Fruit fly (Drosophila melanogaster) whole organism, embryonic: Measurements from ENCODE around the gene SerRS-m.
A peak's percentile ranks its signal among the peaks of the same experiment; 100 is the strongest.

ENCODE experiments used
- Blimp-1 ChIP-seq: fragments of 200-800 bp; sonication (Bioruptor generic); optimal IDR thresholded peaks from 3 replicates; lab custom pipeline; 2018; ENCODE audit warnings: missing biosample characterization, missing genetic modification characterization, mild to moderate bottlenecking, moderate library complexity, missing genetic modification reagents
- CG10321 ChIP-seq: fragments of 200-800 bp; sonication (Bioruptor generic); IDR thresholded peaks from 2 replicates; pipeline ENCODE4 v1.3.6; 2022; ENCODE audit warnings: missing biosample characterization, missing genetic modification characterization
- CG10959 ChIP-seq: fragments of 200-800 bp; sonication (Bioruptor generic); IDR thresholded peaks from 2 replicates; pipeline ENCODE4 v1.3.6; 2022; ENCODE audit warnings: missing biosample characterization, missing genetic modification characterization
- CG11093 ChIP-seq: fragments of 200-800 bp; sonication (Bioruptor generic); IDR thresholded peaks from 3 replicates; pipeline ENCODE4 v1.3.6; 2022; ENCODE audit warnings: missing biosample characterization, missing genetic modification characterization
- CG14965 ChIP-seq: fragments of 200-800 bp; sonication (Bioruptor generic); optimal IDR thresholded peaks from 2 replicates; lab custom pipeline; 2016; ENCODE audit warnings: missing biosample characterization, missing genetic modification characterization, borderline replicate concordance
- CG15011 ChIP-seq: fragments of 200-800 bp; sonication (Bioruptor generic); optimal IDR thresholded peaks from 3 replicates; lab custom pipeline; 2018; ENCODE audit warnings: missing biosample characterization, mild to moderate bottlenecking, missing genetic modification characterization
- CG1602 ChIP-seq: fragments of 200-800 bp; sonication (Bioruptor generic); optimal IDR thresholded peaks from 3 replicates; lab custom pipeline; 2016; ENCODE audit warnings: missing biosample characterization, missing genetic modification characterization
- CG16779 ChIP-seq: fragments of 200-800 bp; sonication (Bioruptor generic); IDR thresholded peaks from 2 replicates; pipeline ENCODE4 v1.3.6; 2022; ENCODE audit warnings: missing biosample characterization, missing genetic modification characterization
- CG17361 ChIP-seq: fragments of 200-800 bp; sonication (Bioruptor generic); IDR thresholded peaks from 3 replicates; pipeline ENCODE4 v1.3.6; 2022; ENCODE audit warnings: missing biosample characterization, missing genetic modification characterization
- CG18011 ChIP-seq: fragments of 200-800 bp; sonication (Bioruptor generic); optimal IDR thresholded peaks from 2 replicates; lab custom pipeline; 2017; ENCODE audit warnings: missing biosample characterization, missing genetic modification characterization, mild to moderate bottlenecking, moderate library complexity, missing genotype
- CG18619 ChIP-seq: fragments of 200-800 bp; sonication (Bioruptor generic); optimal IDR thresholded peaks from 3 replicates; lab custom pipeline; 2017; ENCODE audit warnings: missing biosample characterization, mild to moderate bottlenecking, missing genetic modification characterization
- CG2129 ChIP-seq: fragments of 200-800 bp; sonication (Bioruptor generic); IDR thresholded peaks from 2 replicates; pipeline ENCODE4 v1.3.6; 2022; ENCODE audit warnings: missing biosample characterization, missing genetic modification characterization; ENCODE audit not compliant: partially characterized antibody
- CG2202 ChIP-seq: fragments of 200-800 bp; sonication (Bioruptor generic); optimal IDR thresholded peaks from 2 replicates; lab custom pipeline; 2018; ENCODE audit warnings: missing biosample characterization, mild to moderate bottlenecking, missing genetic modification characterization
- CG30431 ChIP-seq: fragments of 200-800 bp; sonication (Bioruptor generic); optimal IDR thresholded peaks from 2 replicates; lab custom pipeline; 2017; ENCODE audit warnings: missing biosample characterization, missing genetic modification characterization
- CG3995 ChIP-seq: fragments of 200-800 bp; sonication (Bioruptor generic); optimal IDR thresholded peaks from 3 replicates; lab custom pipeline; 2016; ENCODE audit warnings: missing biosample characterization, missing genetic modification characterization
- CG42726 ChIP-seq: fragments of 200-800 bp; sonication (Bioruptor generic); IDR thresholded peaks from 2 replicates; pipeline ENCODE4 v1.3.6; 2022; ENCODE audit warnings: missing biosample characterization, missing genetic modification characterization; ENCODE audit not compliant: partially characterized antibody
- CG8388 ChIP-seq: fragments of 200-800 bp; sonication (Bioruptor generic); optimal IDR thresholded peaks from 2 replicates; lab custom pipeline; 2019; ENCODE audit warnings: missing biosample characterization, mild to moderate bottlenecking, missing genetic modification characterization, moderate library complexity
- CG9932 ChIP-seq: fragments of 200-800 bp; sonication (Bioruptor generic); IDR thresholded peaks from 2 replicates; pipeline ENCODE4 v1.3.6; 2022; ENCODE audit warnings: missing biosample characterization, missing genetic modification characterization
- Chrac-16 ChIP-seq: fragments of 200-800 bp; sonication (Bioruptor generic); optimal IDR thresholded peaks from 3 replicates; lab custom pipeline; 2016; ENCODE audit warnings: missing biosample characterization, missing genetic modification characterization
- Dbx ChIP-seq: fragments of 200-800 bp; sonication (Bioruptor generic); IDR thresholded peaks from 3 replicates; pipeline ENCODE4 v1.3.6; 2022; ENCODE audit warnings: missing biosample characterization, missing genetic modification characterization
- Eip74EF ChIP-seq, 2 experiments: fragments of 200-800 bp in 1 of 2; fragments of >200 bp in 1 of 2; sonication (Bioruptor generic) in 1 of 2; optimal IDR thresholded peaks; 2 replicates each; lab custom pipeline; 2017 to 2019; ENCODE audit warnings: missing biosample characterization in 2 of 2, missing genetic modification characterization in 2 of 2, mild to moderate bottlenecking in 1 of 2, moderate library complexity in 1 of 2
- Ets65A ChIP-seq: fragments of 200-800 bp; sonication (Bioruptor generic); peaks from one replicate; lab custom pipeline; 2016; ENCODE audit warnings: missing biosample characterization, missing genetic modification characterization
- Kr ChIP-seq: fragments of 200-800 bp; sonication (Bioruptor generic); optimal IDR thresholded peaks from 2 replicates; lab custom pipeline; 2017; ENCODE audit warnings: missing biosample characterization, mild to moderate bottlenecking, missing genetic modification characterization
- MTF-1 ChIP-seq: fragments of 200-800 bp; sonication (Bioruptor generic); optimal IDR thresholded peaks from 2 replicates; lab custom pipeline; 2018; ENCODE audit warnings: missing biosample characterization, mild to moderate bottlenecking, missing genetic modification characterization, borderline replicate concordance
- Mes4 ChIP-seq: fragments of 200-800 bp; sonication (Bioruptor generic); optimal IDR thresholded peaks from 2 replicates; lab custom pipeline; 2016; ENCODE audit warnings: missing biosample characterization, missing genetic modification characterization
- Oaz ChIP-seq: fragments of 200-800 bp; sonication (Bioruptor generic); IDR thresholded peaks from 2 replicates; pipeline ENCODE4 v1.3.6; 2022; ENCODE audit warnings: missing biosample characterization, missing genetic modification characterization
- Pdp1 ChIP-seq, 2 experiments: fragments of 200-800 bp; sonication (Bioruptor generic); optimal IDR thresholded peaks; 3 replicates each; lab custom pipeline; 2016; ENCODE audit warnings: missing biosample characterization in 2 of 2, missing genetic modification characterization in 2 of 2, mild to moderate bottlenecking in 1 of 2, moderate library complexity in 1 of 2
- Trl ChIP-seq, 3 experiments: fragments of >200 bp in 2 of 3; fragments of 200-800 bp in 1 of 3; sonication (Bioruptor generic) in 1 of 3; optimal IDR thresholded peaks; 2 replicates in 1 of 3; 3 replicates in 2 of 3; lab custom pipeline; 2016 to 2017; ENCODE audit warnings: missing biosample characterization in 1 of 3, missing genetic modification characterization in 1 of 3
- abd-A ChIP-seq: fragments of 200-800 bp; sonication (Bioruptor generic); optimal IDR thresholded peaks from 3 replicates; lab custom pipeline; 2019; ENCODE audit warnings: missing biosample characterization, mild to moderate bottlenecking, missing genetic modification characterization, moderate library complexity
- amos ChIP-seq: fragments of 200-800 bp; sonication (Bioruptor generic); IDR thresholded peaks from 2 replicates; pipeline ENCODE4 v1.3.6; 2022; ENCODE audit warnings: missing biosample characterization, missing genetic modification characterization; ENCODE audit not compliant: partially characterized antibody
- aop ChIP-seq: fragments of 200-800 bp; sonication (Bioruptor generic); IDR thresholded peaks from 2 replicates; pipeline ENCODE4 v1.3.6; 2022; ENCODE audit warnings: missing biosample characterization, missing genetic modification characterization
- bcd ChIP-seq: fragments of 200-800 bp; sonication (Bioruptor generic); optimal IDR thresholded peaks from 2 replicates; lab custom pipeline; 2017; ENCODE audit warnings: missing biosample characterization, mild to moderate bottlenecking, missing genetic modification characterization
- caup ChIP-seq: fragments of 200-800 bp; sonication (Bioruptor generic); optimal IDR thresholded peaks from 3 replicates; lab custom pipeline; 2017; ENCODE audit warnings: missing biosample characterization, mild to moderate bottlenecking, missing genetic modification characterization, moderate library complexity; ENCODE audit not compliant: severe bottlenecking
- croc ChIP-seq: fragments of 200-800 bp; sonication (Bioruptor generic); conservative IDR thresholded peaks from 3 replicates; pipeline ENCODE4 v1.3.6; 2022; ENCODE audit warnings: missing biosample characterization, missing genetic modification characterization
- emc ChIP-seq: fragments of 200-800 bp; sonication (Bioruptor generic); optimal IDR thresholded peaks from 2 replicates; lab custom pipeline; 2016; ENCODE audit warnings: missing biosample characterization, missing genetic modification characterization
- fu2 ChIP-seq: fragments of 200-800 bp; sonication (Bioruptor generic); optimal IDR thresholded peaks from 2 replicates; lab custom pipeline; 2016; ENCODE audit warnings: missing biosample characterization, missing genetic modification characterization
- gfzf ChIP-seq: fragments of 200-800 bp; sonication (Bioruptor generic); optimal IDR thresholded peaks from 2 replicates; lab custom pipeline; 2016; ENCODE audit warnings: missing biosample characterization, mild to moderate bottlenecking, missing genetic modification characterization, moderate library complexity
- gro ChIP-seq: fragments of 200-800 bp; sonication (Bioruptor generic); optimal IDR thresholded peaks from 2 replicates; lab custom pipeline; 2016; ENCODE audit warnings: missing biosample characterization, missing genetic modification characterization
- gsb ChIP-seq: fragments of 200-800 bp; sonication (Bioruptor generic); IDR thresholded peaks from 2 replicates; pipeline ENCODE4 v1.3.6; 2022; ENCODE audit warnings: missing biosample characterization, missing genetic modification characterization
- gsb-n ChIP-seq: fragments of 200-800 bp; sonication (Bioruptor generic); optimal IDR thresholded peaks from 3 replicates; lab custom pipeline; 2018; ENCODE audit warnings: missing biosample characterization, mild to moderate bottlenecking, missing genetic modification characterization
- gt ChIP-seq: fragments of 200-800 bp; sonication (Bioruptor generic); IDR thresholded peaks from 2 replicates; pipeline ENCODE4 v1.3.6; 2022; ENCODE audit warnings: missing biosample characterization, missing genetic modification characterization
- nom ChIP-seq: fragments of 200-800 bp; sonication (Bioruptor generic); optimal IDR thresholded peaks from 2 replicates; lab custom pipeline; 2017; ENCODE audit warnings: missing biosample characterization, missing genetic modification characterization, mild to moderate bottlenecking, moderate library complexity, missing genetic modification reagents
- onecut ChIP-seq: fragments of 200-800 bp; sonication (Bioruptor generic); IDR thresholded peaks from 2 replicates; pipeline ENCODE4 v1.3.6; 2022; ENCODE audit warnings: missing biosample characterization, missing genetic modification characterization
- pfk ChIP-seq: fragments of 200-800 bp; sonication (Bioruptor generic); optimal IDR thresholded peaks from 2 replicates; lab custom pipeline; 2018; ENCODE audit warnings: missing biosample characterization, mild to moderate bottlenecking, missing genetic modification characterization, moderate library complexity
- pnt ChIP-seq: fragments of 200-800 bp; sonication (Bioruptor generic); optimal IDR thresholded peaks from 3 replicates; lab custom pipeline; 2016; ENCODE audit warnings: missing biosample characterization, missing genetic modification characterization
- ro ChIP-seq: fragments of 200-800 bp; sonication (Bioruptor generic); IDR thresholded peaks from 2 replicates; pipeline ENCODE4 v1.3.6; 2022; ENCODE audit warnings: missing biosample characterization, missing genetic modification characterization
- sens ChIP-seq: fragments of 200-800 bp; sonication (Bioruptor generic); peaks from one replicate; lab custom pipeline; 2016; ENCODE audit warnings: missing biosample characterization, missing genetic modification characterization
- ssp ChIP-seq: fragments of 200-800 bp; sonication (Bioruptor generic); IDR thresholded peaks from 2 replicates; pipeline ENCODE4 v1.3.6; 2022; ENCODE audit warnings: missing biosample characterization, missing genetic modification characterization
- zen2 ChIP-seq: fragments of 200-800 bp; sonication (Bioruptor generic); IDR thresholded peaks from 3 replicates; pipeline ENCODE4 v1.3.6; 2022; ENCODE audit warnings: missing biosample characterization, missing genetic modification characterization; ENCODE audit not compliant: partially characterized antibody
- zf30C ChIP-seq: fragments of 200-800 bp; sonication (Bioruptor generic); optimal IDR thresholded peaks from 3 replicates; lab custom pipeline; 2018; ENCODE audit warnings: missing biosample characterization, mild to moderate bottlenecking, missing genetic modification characterization

Gene SerRS-m

DNA sequence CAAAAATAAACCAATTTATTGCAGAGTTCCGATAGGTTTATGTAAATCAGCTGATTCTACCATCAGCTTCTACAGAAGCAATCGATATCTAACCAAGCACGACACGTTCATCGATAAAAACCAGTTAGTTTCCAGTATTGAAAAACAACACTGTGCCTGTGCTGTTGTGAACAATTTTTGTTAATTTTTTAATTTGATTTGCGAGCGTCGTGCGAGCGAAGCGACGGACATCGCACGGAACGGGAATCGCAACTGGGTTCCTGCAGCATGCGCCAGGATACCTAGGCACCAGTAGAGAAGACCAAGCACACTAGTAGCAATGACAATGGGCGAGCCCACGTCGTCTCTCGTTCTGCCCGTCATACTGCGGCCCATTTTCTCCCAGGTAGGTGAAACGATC is 31.4 kb downstream of the SerRS-m start, which contains the start of the genes Ccm3 and CG6136 (continued):
- TF ChIP-seq Eip74EF (GFP tag; optimal IDR thresholded peaks at IDR 0.05; lab: Kevin White, UChicago) (no peak), Kr (GFP tag; lab: Kevin White, UChicago) (no peak), CG14965 (GFP tag; lab: Kevin White, UChicago) (no peak), pfk (GFP tag; lab: Kevin White, UChicago) (no peak), Ets65A (GFP tag; lab: Kevin White, UChicago) (peak; percentile 94), CG2202 (tag; lab: Kevin White, UChicago) (no peak), ro (GFP tag; lab: Robert Waterston, UW) (no peak), CG11093 (no peak), onecut (GFP tag; lab: Robert Waterston, UW) (no peak), CG18619 (GFP tag; lab: Kevin White, UChicago) (peak; percentile 11), CG30431 (GFP tag; lab: Kevin White, UChicago) (no peak), Pdp1 (GFP tag; optimal IDR thresholded peaks at IDR 0.05; lab: Kevin White, UChicago) (no peak), CG8388 (no peak), gt (GFP tag; lab: Robert Waterston, UW) (no peak), CG2129 (GFP tag; lab: Robert Waterston, UW) (peak; percentile 77), abd-A (tag; lab: Kevin White, UChicago) (no peak), pnt (GFP tag; lab: Kevin White, UChicago) (no peak), gfzf (no peak), gsb-n (no peak), bcd (GFP tag; lab: Kevin White, UChicago) (peak; percentile 28), CG1602 (GFP tag; lab: Kevin White, UChicago) (no peak), fu2 (no peak), aop (GFP tag; lab: Robert Waterston, UW) (no peak)

dm6 chr3R:15374397-15374796 is 33.9 kb downstream of the SerRS-m start, which contains the start of gene Rbp:
TSS of gene Rbp (plus strand) at chr3R:15374635.
- TF ChIP-seq amos (GFP tag; lab: Robert Waterston, UW), result no peak
- no peak for TF ChIP-seq Oaz (GFP tag; lab: Robert Waterston, UW)
- TF ChIP-seq gro (GFP tag; lab: Kevin White, UChicago), result no peak
- no peak for TF ChIP-seq gsb (GFP tag; lab: Robert Waterston, UW)
- TF ChIP-seq Blimp-1 (GFP tag; lab: Kevin White, UChicago), result no peak
- TF ChIP-seq nom, result no peak
- no peak for TF ChIP-seq CG3995 (GFP tag; lab: Kevin White, UChicago)
- TF ChIP-seq croc (GFP tag; lab: Robert Waterston, UW), result no peak
- TF ChIP-seq CG9932 (GFP tag; lab: Robert Waterston, UW), result no peak
- peak; percentile 52 to 72 for TF ChIP-seq Trl (optimal IDR thresholded peaks at IDR 0.05; lab: Kevin White, UChicago)
- no peak for TF ChIP-seq Trl (GFP tag; optimal IDR thresholded peaks at IDR 0.05; lab: Kevin White, UChicago)
- TF ChIP-seq MTF-1 (GFP tag; lab: Kevin White, UChicago), result no peak
- TF ChIP-seq Dbx (GFP tag; lab: Robert Waterston, UW), result no peak
- no peak for TF ChIP-seq caup (GFP tag; lab: Kevin White, UChicago)
- TF ChIP-seq emc (GFP tag; lab: Kevin White, UChicago), result no peak
- TF ChIP-seq sens, result peak; percentile 66
- TF ChIP-seq Chrac-16, result no peak
- no peak for TF ChIP-seq CG15011
- no peak for TF ChIP-seq CG17361 (GFP tag; lab: Robert Waterston, UW)
- no peak for TF ChIP-seq CG10321 (GFP tag; lab: Robert Waterston, UW)
- TF ChIP-seq zen2 (GFP tag; lab: Robert Waterston, UW), result 0 out of 3 replicates have a peak, but pooled peaks have one; percentile 41
- no peak for TF ChIP-seq CG18011 (GFP tag; lab: Kevin White, UChicago)
- TF ChIP-seq Mes4 (GFP tag; lab: Kevin White, UChicago), result no peak
- TF ChIP-seq onecut (GFP tag; lab: Robert Waterston, UW), result peak; percentile 98
- peak; percentile 62; the same call in 1 of the 2 replicates for TF ChIP-seq CG16779 (GFP tag; lab: Robert Waterston, UW)
- no peak for TF ChIP-seq CG10959 (GFP tag; lab: Robert Waterston, UW)
- TF ChIP-seq ssp, result no peak
- no peak for TF ChIP-seq CG42726 (GFP tag; lab: Robert Waterston, UW)
- TF ChIP-seq zf30C (GFP tag; lab: Kevin White, UChicago), result no peak
